ENCODE assay signal across 5 worm cellular contexts in the genomic region with DNA sequence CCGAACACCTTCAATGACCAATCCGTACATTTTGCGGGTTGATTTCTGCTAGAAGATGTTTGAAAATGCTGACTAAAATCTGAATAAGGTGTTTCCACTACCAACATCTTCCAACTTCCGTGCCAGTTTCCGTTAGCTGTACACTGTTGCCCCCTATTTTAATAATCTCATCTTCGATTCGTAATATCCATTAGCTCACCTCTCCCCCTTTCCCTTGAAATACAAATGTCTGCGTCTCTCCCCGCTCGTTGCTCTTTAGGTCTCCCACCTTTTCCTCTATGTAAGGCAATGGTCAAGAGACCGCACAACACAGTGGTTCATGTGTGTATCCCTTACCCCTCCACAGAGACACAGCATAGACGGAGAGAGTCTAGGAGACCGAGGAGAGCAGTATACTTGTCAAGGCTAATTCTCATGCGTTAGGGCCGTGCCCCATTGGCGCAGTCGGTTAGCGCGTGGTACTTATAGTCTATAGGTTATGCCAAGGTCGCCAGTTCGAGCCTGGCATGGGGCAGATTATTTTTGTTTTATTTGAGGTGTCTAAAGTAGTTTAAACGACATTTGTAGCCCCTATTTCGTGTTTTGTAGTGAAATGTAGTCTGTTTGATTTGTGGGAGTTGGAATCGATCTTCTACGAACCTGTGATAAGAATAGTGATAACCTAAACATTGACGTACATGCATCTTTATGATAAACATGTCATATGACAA.
A peak's percentile ranks its signal among the peaks of the same experiment; 100 is the strongest.
TF ChIP-seq lines count a peak whose summit lies in the region.

TSS of gene gcy-33 (minus strand) at position 51 of the 710 bp plus-strand sequence.

TF ChIP-seq in whole organism, L1 larva, 84 proteins besides CTCF, POLR2A, EP300 and RAD21 (continues in another document):
- TF ChIP-seq aha-1 (tag; optimal IDR thresholded peaks at IDR 0.05; lab: Kevin White, UChicago) (no peak), swsn-7 (tag; optimal IDR thresholded peaks at IDR 0.05; lab: Kevin White, UChicago) (peak; percentile 88), sptf-1 (tag; optimal IDR thresholded peaks at IDR 0.05; lab: Kevin White, UChicago) (no peak), skn-1 (tag; optimal IDR thresholded peaks at IDR 0.05; lab: Kevin White, UChicago) (peak; percentile 63), nhr-237 (tag; optimal IDR thresholded peaks at IDR 0.05; lab: Kevin White, UChicago) (peak; percentile 58), isw-1 (GFP tag; IDR thresholded peaks at IDR 0.05; lab: Robert Waterston, UW) (no peak), tlp-1 (tag; optimal IDR thresholded peaks at IDR 0.05; lab: Kevin White, UChicago) (peak; percentile 62), ztf-11 (tag; optimal IDR thresholded peaks at IDR 0.05; lab: Kevin White, UChicago) (peak in 1 of 2 experiments; percentile 81), jun-1 (tag; optimal IDR thresholded peaks at IDR 0.05; lab: Kevin White, UChicago) (peak; percentile 68), tbx-2 (tag; optimal IDR thresholded peaks at IDR 0.05; lab: Kevin White, UChicago) (peak; percentile 76), dsc-1 (tag; optimal IDR thresholded peaks at IDR 0.05; lab: Kevin White, UChicago) (peak; percentile 81), nhr-76 (tag; optimal IDR thresholded peaks at IDR 0.05; lab: Kevin White, UChicago) (peak; percentile 24), C16A3.4 (tag; optimal IDR thresholded peaks at IDR 0.05; lab: Kevin White, UChicago) (peak; percentile 81), nhr-71 (tag; optimal IDR thresholded peaks at IDR 0.05; lab: Kevin White, UChicago) (peak; percentile 87), lin-15B (tag; optimal IDR thresholded peaks at IDR 0.05; lab: Kevin White, UChicago) (no peak), nhr-19 (GFP tag; conservative IDR thresholded peaks at IDR 0.05; lab: Robert Waterston, UW) (peak; percentile 80), mab-9 (GFP tag; IDR thresholded peaks at IDR 0.05; lab: Robert Waterston, UW) (no peak)

TF ChIP-seq in whole organism, L3 larva, 47 proteins besides CTCF, POLR2A, EP300 and RAD21 (continues in another document):
- TF ChIP-seq elt-3 (tag; optimal IDR thresholded peaks at IDR 0.05; lab: Kevin White, UChicago) (no peak), ama-1 (optimal IDR thresholded peaks at IDR 0.05; lab: Kevin White, UChicago) (no peak), egl-27 (tag; optimal IDR thresholded peaks at IDR 0.05; lab: Kevin White, UChicago) (peak; percentile 80), nhr-43 (tag; optimal IDR thresholded peaks at IDR 0.05; lab: Kevin White, UChicago; ENCODE audit: poor library complexity, severe bottlenecking) (peak; percentile 91), mml-1 (tag; optimal IDR thresholded peaks at IDR 0.05; lab: Kevin White, UChicago) (no peak), ztf-11 (tag; optimal IDR thresholded peaks at IDR 0.05; lab: Kevin White, UChicago) (no peak), nhr-237 (tag; optimal IDR thresholded peaks at IDR 0.05; lab: Kevin White, UChicago) (no peak), nhr-67 (tag; optimal IDR thresholded peaks at IDR 0.05; lab: Kevin White, UChicago) (no peak), nhr-23 (tag; optimal IDR thresholded peaks at IDR 0.05; lab: Kevin White, UChicago) (peak; percentile 48), ceh-82 (tag; optimal IDR thresholded peaks at IDR 0.05; lab: Kevin White, UChicago) (peak; percentile 61), skn-1 (tag; optimal IDR thresholded peaks at IDR 0.05; lab: Kevin White, UChicago) (no peak), nhr-28 (tag; optimal IDR thresholded peaks at IDR 0.05; lab: Kevin White, UChicago) (no peak), lin-39 (tag; optimal IDR thresholded peaks at IDR 0.05; lab: Kevin White, UChicago) (peak; percentile 81), nhr-12 (tag; optimal IDR thresholded peaks at IDR 0.05; lab: Kevin White, UChicago) (no peak), ceh-9 (tag; optimal IDR thresholded peaks at IDR 0.05; lab: Kevin White, UChicago) (no peak), nhr-11 (tag; optimal IDR thresholded peaks at IDR 0.05; lab: Kevin White, UChicago) (no peak), nhr-76 (tag; optimal IDR thresholded peaks at IDR 0.05; lab: Kevin White, UChicago) (peak; percentile 6)

TF ChIP-seq in whole organism, early embryonic, 17 proteins besides CTCF, POLR2A, EP300 and RAD21:
- TF ChIP-seq ceh-13 (GFP tag; optimal IDR thresholded peaks at IDR 0.05; lab: Kevin White, UChicago) = peak; percentile 94
- TF ChIP-seq ama-1 (optimal IDR thresholded peaks at IDR 0.05; lab: Kevin White, UChicago) = no peak
- TF ChIP-seq flt-1 (GFP tag; IDR thresholded peaks at IDR 0.05; lab: Robert Waterston, UW) = peak; percentile 98
- TF ChIP-seq F13C5.2 (tag; optimal IDR thresholded peaks at IDR 0.05; lab: Kevin White, UChicago) = peak; percentile 97
- TF ChIP-seq ets-7 (tag; optimal IDR thresholded peaks at IDR 0.05; lab: Kevin White, UChicago) = peak; percentile 93
- peak; percentile 98 for TF ChIP-seq scrt-1 (GFP tag; IDR thresholded peaks at IDR 0.05; lab: Robert Waterston, UW)
- TF ChIP-seq tbx-11 (GFP tag; IDR thresholded peaks at IDR 0.05; lab: Robert Waterston, UW) = peak; percentile 98
- peak; percentile 93 for TF ChIP-seq tra-4 (tag; optimal IDR thresholded peaks at IDR 0.05; lab: Kevin White, UChicago)
- TF ChIP-seq hmg-4 (GFP tag; optimal IDR thresholded peaks at IDR 0.05; lab: Kevin White, UChicago) = peak; percentile 99
- TF ChIP-seq tbx-37 (GFP tag; conservative IDR thresholded peaks at IDR 0.05; lab: Robert Waterston, UW) = peak; percentile 98
- peak; percentile 96 for TF ChIP-seq B0310.2 (tag; optimal IDR thresholded peaks at IDR 0.05; lab: Kevin White, UChicago)
- TF ChIP-seq aly-1 (tag; optimal IDR thresholded peaks at IDR 0.05; lab: Kevin White, UChicago) = peak; percentile 98
- peak; percentile 89 for TF ChIP-seq hmbx-1 (tag; optimal IDR thresholded peaks at IDR 0.05; lab: Kevin White, UChicago)
- peak; percentile 98 for TF ChIP-seq pes-1 (GFP tag; IDR thresholded peaks at IDR 0.05; lab: Robert Waterston, UW)
- TF ChIP-seq hnd-1 (tag; optimal IDR thresholded peaks at IDR 0.05; lab: Kevin White, UChicago) = peak; percentile 89
- TF ChIP-seq ceh-36 (tag; optimal IDR thresholded peaks at IDR 0.05; lab: Kevin White, UChicago) = peak; percentile 97
- TF ChIP-seq sea-1 (GFP tag; conservative IDR thresholded peaks at IDR 0.05; lab: Robert Waterston, UW) = peak; percentile 93

TF ChIP-seq in whole organism, midembryonic, 9 proteins besides CTCF, POLR2A, EP300 and RAD21:
- TF ChIP-seq ztf-23 (GFP tag; IDR thresholded peaks at IDR 0.05; lab: Robert Waterston, UW) (peak; percentile 97), cog-1 (tag; optimal IDR thresholded peaks at IDR 0.05; lab: Kevin White, UChicago) (peak; percentile 85), ztf-29 (GFP tag; IDR thresholded peaks at IDR 0.05; lab: Robert Waterston, UW) (peak; percentile 97), ref-1 (GFP tag; conservative IDR thresholded peaks at IDR 0.05; lab: Robert Waterston, UW) (peak; percentile 97), med-1 (GFP tag; optimal IDR thresholded peaks at IDR 0.05; lab: Kevin White, UChicago; ENCODE audit: insufficient read depth) (peak; percentile 88), tab-1 (GFP tag; IDR thresholded peaks at IDR 0.05; lab: Robert Waterston, UW) (peak; percentile 99), T22C8.4 (GFP tag; IDR thresholded peaks at IDR 0.05; lab: Robert Waterston, UW) (peak; percentile 96), klf-2 (GFP tag; conservative IDR thresholded peaks at IDR 0.05; lab: Robert Waterston, UW) (peak; percentile 97), flt-1 (GFP tag; IDR thresholded peaks at IDR 0.05; lab: Robert Waterston, UW) (peak; percentile 98)

TF ChIP-seq in whole organism, young adult, 124 proteins besides CTCF, POLR2A, EP300 and RAD21 (continues in another document):
- TF ChIP-seq mes-4 (tag; optimal IDR thresholded peaks at IDR 0.05; lab: Kevin White, UChicago) (peak; percentile 46), lin-35 (GFP tag; optimal IDR thresholded peaks at IDR 0.05; lab: Kevin White, UChicago) (peak in 1 of 3 experiments; percentile 85), ets-4 (GFP tag; optimal IDR thresholded peaks at IDR 0.05; lab: Kevin White, UChicago) (peak; percentile 96), somi-1 (GFP tag; optimal IDR thresholded peaks at IDR 0.05; lab: Kevin White, UChicago) (peak; percentile 36), athp-1 (tag; optimal IDR thresholded peaks at IDR 0.05; lab: Kevin White, UChicago) (peak; percentile 59), attf-5 (GFP tag; optimal IDR thresholded peaks at IDR 0.05; lab: Kevin White, UChicago) (peak; percentile 64), aptf-3 (GFP tag; IDR thresholded peaks at IDR 0.05; lab: Robert Waterston, UW) (0 out of 2 replicates have a peak, but pooled peaks have one; percentile 62), mxl-1 (tag; optimal IDR thresholded peaks at IDR 0.05; lab: Kevin White, UChicago) (peak; percentile 73), pha-4 (tag; optimal IDR thresholded peaks at IDR 0.05; lab: Kevin White, UChicago) (no peak), egl-18 (GFP tag; IDR thresholded peaks at IDR 0.05; lab: Robert Waterston, UW) (no peak), lsl-1 (GFP tag; optimal IDR thresholded peaks at IDR 0.05; lab: Kevin White, UChicago) (peak; percentile 54), sptf-2 (GFP tag; optimal IDR thresholded peaks at IDR 0.05; lab: Kevin White, UChicago) (peak; percentile 82), B0035.1 (tag; optimal IDR thresholded peaks at IDR 0.05; lab: Kevin White, UChicago) (peak; percentile 72), bed-1 (GFP tag; IDR thresholded peaks at IDR 0.05; lab: Robert Waterston, UW) (no peak), Y56A3A.18 (GFP tag; IDR thresholded peaks at IDR 0.05; lab: Robert Waterston, UW) (peak; percentile 92), lir-1 (GFP tag; conservative IDR thresholded peaks at IDR 0.05; lab: Robert Waterston, UW) (peak; percentile 59; the same call in 1 of the 2 replicates), ztf-6 (GFP tag; IDR thresholded peaks at IDR 0.05; lab: Robert Waterston, UW) (peak; percentile 63; the same call in 1 of the 2 replicates), efl-1 (GFP tag; optimal IDR thresholded peaks at IDR 0.05; lab: Kevin White, UChicago) (no peak), rcor-1 (GFP tag; IDR thresholded peaks at IDR 0.05; lab: Robert Waterston, UW) (peak; percentile 87), F10E7.11 (tag; optimal IDR thresholded peaks at IDR 0.05; lab: Kevin White, UChicago) (peak; percentile 48), madf-10 (tag; optimal IDR thresholded peaks at IDR 0.05; lab: Kevin White, UChicago) (peak; percentile 89), K11D2.4 (GFP tag; IDR thresholded peaks at IDR 0.05; lab: Robert Waterston, UW) (0 out of 2 replicates have a peak, but pooled peaks have one; percentile 54), atf-7 (tag; optimal IDR thresholded peaks at IDR 0.05; lab: Kevin White, UChicago) (peak; percentile 92), unc-62 (GFP tag; optimal IDR thresholded peaks at IDR 0.05; lab: Kevin White, UChicago) (no peak), ztf-18 (tag; optimal IDR thresholded peaks at IDR 0.05; lab: Kevin White, UChicago) (peak; percentile 75), ama-1 (optimal IDR thresholded peaks at IDR 0.05; lab: Kevin White, UChicago) (no peak), ama-1 (GFP tag; optimal IDR thresholded peaks at IDR 0.05; lab: Kevin White, UChicago) (peak; percentile 13 to 80), nhr-90 (tag; optimal IDR thresholded peaks at IDR 0.05; lab: Kevin White, UChicago) (peak; percentile 94), nfya-1 (tag; optimal IDR thresholded peaks at IDR 0.05; lab: Kevin White, UChicago; ENCODE audit: borderline replicate concordance, insufficient read depth) (no peak)

Comparison
In these comparisons a context has a peak if more than half of its experiments do, and no peak if none do; other contexts are left out.
1. Of the 8 proteins assayed by ChIP-seq in both whole organism, young adult and whole organism, L1 larva: peak only in whole organism, young adult: ama-1; only in whole organism, L1 larva: dpl-1 and efl-1; in both: nhr-90, snpc-4 and unc-130; in neither: 1; mixed calls (peak in some experiments, not most) for 1.